Fruit fly (Drosophila melanogaster) whole organism, embryonic: ENCODE measurements around the gene CG17359.

ENCODE experiments used
- ATbp ChIP-seq: fragments of 200-800 bp; sonication (Bioruptor generic); optimal IDR thresholded peaks from 2 replicates; lab custom pipeline; 2017; ENCODE audit warnings: missing biosample characterization, mild to moderate bottlenecking, missing genetic modification characterization, missing genetic modification reagents
- BEAF-32 ChIP-seq: fragments of 200-800 bp; sonication (Bioruptor generic); optimal IDR thresholded peaks from 3 replicates; lab custom pipeline; 2017; ENCODE audit warnings: missing biosample characterization, missing genetic modification characterization, mild to moderate bottlenecking, moderate library complexity, missing genetic modification reagents
- C15 ChIP-seq: fragments of 200-800 bp; sonication (Bioruptor generic); IDR thresholded peaks from 3 replicates; pipeline ENCODE4 v1.3.6; 2022; ENCODE audit warnings: missing biosample characterization, missing genetic modification characterization
- CG11696 ChIP-seq: fragments of 200-800 bp; sonication (Bioruptor generic); IDR thresholded peaks from 2 replicates; pipeline ENCODE4 v1.3.6; 2022; ENCODE audit warnings: missing biosample characterization, missing genetic modification characterization
- CG12299 ChIP-seq: fragments of 200-800 bp; sonication (Bioruptor generic); optimal IDR thresholded peaks from 2 replicates; lab custom pipeline; 2018; ENCODE audit warnings: missing biosample characterization, mild to moderate bottlenecking, missing genetic modification characterization
- CG12659 ChIP-seq: fragments of 200-800 bp; sonication (Bioruptor generic); optimal IDR thresholded peaks from 3 replicates; lab custom pipeline; 2017; ENCODE audit warnings: mild to moderate bottlenecking, missing biosample characterization, missing genetic modification reagents, missing genetic modification characterization
- CG13296 ChIP-seq: fragments of 200-800 bp; sonication (Bioruptor generic); optimal IDR thresholded peaks from 3 replicates; lab custom pipeline; 2018; ENCODE audit warnings: missing biosample characterization, mild to moderate bottlenecking, missing genetic modification characterization
- CG13424 ChIP-seq: fragments of 200-800 bp; sonication (Bioruptor generic); optimal IDR thresholded peaks from 2 replicates; lab custom pipeline; 2019; ENCODE audit warnings: missing biosample characterization, mild to moderate bottlenecking, missing genetic modification characterization, moderate library complexity
- CG13775 ChIP-seq: fragments of 200-800 bp; sonication (Bioruptor generic); optimal IDR thresholded peaks from 3 replicates; lab custom pipeline; 2017; ENCODE audit warnings: missing biosample characterization, mild to moderate bottlenecking, missing genetic modification characterization
- CG13894 ChIP-seq: fragments of 200-800 bp; sonication (Bioruptor generic); optimal IDR thresholded peaks from 3 replicates; lab custom pipeline; 2018; ENCODE audit warnings: missing biosample characterization, mild to moderate bottlenecking, missing genetic modification characterization, moderate library complexity
- CG14050 ChIP-seq: fragments of 200-800 bp; sonication (Bioruptor generic); IDR thresholded peaks from 3 replicates; pipeline ENCODE4 v1.3.6; 2022; ENCODE audit warnings: missing biosample characterization, missing genetic modification characterization
- CG1529 ChIP-seq: fragments of 200-800 bp; sonication (Bioruptor generic); optimal IDR thresholded peaks from 3 replicates; lab custom pipeline; 2018; ENCODE audit warnings: missing biosample characterization, missing genetic modification characterization
- CG16863 ChIP-seq: fragments of 200-800 bp; sonication (Bioruptor generic); optimal IDR thresholded peaks from 3 replicates; lab custom pipeline; 2016; ENCODE audit warnings: missing biosample characterization, missing genetic modification characterization
- CG18619 ChIP-seq: fragments of 200-800 bp; sonication (Bioruptor generic); optimal IDR thresholded peaks from 3 replicates; lab custom pipeline; 2017; ENCODE audit warnings: missing biosample characterization, mild to moderate bottlenecking, missing genetic modification characterization
- CG18764 ChIP-seq: fragments of 200-800 bp; sonication (Bioruptor generic); optimal IDR thresholded peaks from 3 replicates; lab custom pipeline; 2016; ENCODE audit warnings: missing biosample characterization, missing genetic modification characterization
- CG2116 ChIP-seq: fragments of 200-800 bp; sonication (Bioruptor generic); optimal IDR thresholded peaks from 3 replicates; lab custom pipeline; 2018; ENCODE audit warnings: missing biosample characterization, mild to moderate bottlenecking, missing genetic modification characterization
- CG2120 ChIP-seq: fragments of 200-800 bp; sonication (Bioruptor generic); optimal IDR thresholded peaks from 3 replicates; lab custom pipeline; 2016; ENCODE audit warnings: missing biosample characterization, missing genetic modification characterization
- CG2129 ChIP-seq: fragments of 200-800 bp; sonication (Bioruptor generic); IDR thresholded peaks from 2 replicates; pipeline ENCODE4 v1.3.6; 2022; ENCODE audit warnings: missing biosample characterization, missing genetic modification characterization; ENCODE audit not compliant: partially characterized antibody
- CG3163 ChIP-seq: fragments of 200-800 bp; sonication (Bioruptor generic); optimal IDR thresholded peaks from 3 replicates; lab custom pipeline; 2016; ENCODE audit warnings: missing biosample characterization, missing genetic modification characterization
- CG33213 ChIP-seq: fragments of 200-800 bp; sonication (Bioruptor generic); optimal IDR thresholded peaks from 3 replicates; lab custom pipeline; 2016; ENCODE audit warnings: missing biosample characterization, missing genetic modification characterization
- CG34224 ChIP-seq: fragments of 200-800 bp; sonication (Bioruptor generic); IDR thresholded peaks from 3 replicates; pipeline ENCODE4 v1.3.6; 2022; ENCODE audit warnings: missing biosample characterization, missing genetic modification characterization; ENCODE audit not compliant: partially characterized antibody
- CG3847 ChIP-seq: fragments of 200-800 bp; sonication (Bioruptor generic); IDR thresholded peaks from 2 replicates; pipeline ENCODE4 v1.3.6; 2022; ENCODE audit warnings: missing biosample characterization, missing genetic modification characterization
- CG3995 ChIP-seq: fragments of 200-800 bp; sonication (Bioruptor generic); optimal IDR thresholded peaks from 3 replicates; lab custom pipeline; 2016; ENCODE audit warnings: missing biosample characterization, missing genetic modification characterization
- CG42726 ChIP-seq: fragments of 200-800 bp; sonication (Bioruptor generic); IDR thresholded peaks from 2 replicates; pipeline ENCODE4 v1.3.6; 2022; ENCODE audit warnings: missing biosample characterization, missing genetic modification characterization; ENCODE audit not compliant: partially characterized antibody
- CG7271 ChIP-seq: fragments of 200-800 bp; sonication (Bioruptor generic); optimal IDR thresholded peaks from 2 replicates; lab custom pipeline; 2018; ENCODE audit warnings: missing biosample characterization, mild to moderate bottlenecking, missing genetic modification characterization, moderate library complexity
- CG7963 ChIP-seq: fragments of 200-800 bp; sonication (Bioruptor generic); IDR thresholded peaks from 3 replicates; pipeline ENCODE4 v1.3.6; 2022; ENCODE audit warnings: missing biosample characterization, missing genetic modification characterization; ENCODE audit not compliant: partially characterized antibody
- CG7987 ChIP-seq: fragments of 200-800 bp; sonication (Bioruptor generic); optimal IDR thresholded peaks from 2 replicates; lab custom pipeline; 2018; ENCODE audit warnings: missing biosample characterization, mild to moderate bottlenecking, missing genetic modification characterization, moderate library complexity
- CG8765 ChIP-seq: fragments of 200-800 bp; sonication (Bioruptor generic); IDR thresholded peaks from 2 replicates; pipeline ENCODE4 v1.3.6; 2022; ENCODE audit warnings: missing biosample characterization, missing genetic modification characterization
- Dbx ChIP-seq: fragments of 200-800 bp; sonication (Bioruptor generic); IDR thresholded peaks from 3 replicates; pipeline ENCODE4 v1.3.6; 2022; ENCODE audit warnings: missing biosample characterization, missing genetic modification characterization
- Doc2 ChIP-seq: fragments of 200-800 bp; sonication (Bioruptor generic); IDR thresholded peaks from 2 replicates; pipeline ENCODE4 v1.3.6; 2022; ENCODE audit warnings: missing biosample characterization, missing genetic modification characterization
- HLHmδ ChIP-seq: fragments of 200-800 bp; sonication (Bioruptor generic); optimal IDR thresholded peaks from 2 replicates; lab custom pipeline; 2018; ENCODE audit warnings: missing biosample characterization, mild to moderate bottlenecking, missing genetic modification characterization, moderate library complexity
- Meics ChIP-seq: fragments of 200-800 bp; sonication (Bioruptor generic); optimal IDR thresholded peaks from 2 replicates; lab custom pipeline; 2017; ENCODE audit warnings: missing biosample characterization, mild to moderate bottlenecking, missing genetic modification characterization
- Mes4 ChIP-seq: fragments of 200-800 bp; sonication (Bioruptor generic); optimal IDR thresholded peaks from 2 replicates; lab custom pipeline; 2016; ENCODE audit warnings: missing biosample characterization, missing genetic modification characterization
- NFAT ChIP-seq: fragments of 200-800 bp; sonication (Bioruptor generic); IDR thresholded peaks from 2 replicates; pipeline ENCODE4 v1.3.6; 2022; ENCODE audit warnings: missing biosample characterization, missing genetic modification characterization
- PHDP ChIP-seq: fragments of 200-800 bp; sonication (Bioruptor generic); optimal IDR thresholded peaks from 3 replicates; lab custom pipeline; 2018; ENCODE audit warnings: missing biosample characterization, mild to moderate bottlenecking, missing genetic modification characterization, moderate library complexity
- Tbp ChIP-seq: fragments of >200 bp; optimal IDR thresholded peaks from 2 replicates; lab custom pipeline; 2018; ENCODE audit warnings: missing biosample characterization, missing genetic modification characterization
- corto ChIP-seq: fragments of 200-800 bp; sonication (Bioruptor generic); optimal IDR thresholded peaks from 2 replicates; lab custom pipeline; 2016; ENCODE audit warnings: missing biosample characterization, mild to moderate bottlenecking, missing genetic modification characterization, moderate library complexity
- fd96Cb ChIP-seq: fragments of 200-800 bp; sonication (Bioruptor generic); optimal IDR thresholded peaks from 2 replicates; lab custom pipeline; 2018; ENCODE audit warnings: missing biosample characterization, mild to moderate bottlenecking, missing genetic modification characterization, moderate library complexity
- her ChIP-seq: fragments of 200-800 bp; sonication (Bioruptor generic); optimal IDR thresholded peaks from 2 replicates; lab custom pipeline; 2016; ENCODE audit warnings: missing biosample characterization, missing genetic modification characterization
- hkb ChIP-seq, 2 experiments: fragments of 200-800 bp in 1 of 2; fragments of >200 bp in 1 of 2; sonication (Bioruptor generic) in 1 of 2; IDR thresholded peaks in 1 of 2; optimal IDR thresholded peaks in 1 of 2; 2 replicates each; pipeline versions ENCODE4 v1.3.6 to Lab custom; 2017 to 2022; ENCODE audit warnings: missing biosample characterization in 1 of 2, missing genetic modification characterization in 1 of 2
- klu ChIP-seq: fragments of 200-800 bp; sonication (Bioruptor generic); IDR thresholded peaks from 2 replicates; pipeline ENCODE4 v1.3.6; 2022; ENCODE audit warnings: missing biosample characterization, missing genetic modification characterization
- kni ChIP-seq: fragments of 200-800 bp; sonication (Bioruptor generic); optimal IDR thresholded peaks from 3 replicates; lab custom pipeline; 2017; ENCODE audit warnings: mild to moderate bottlenecking, missing biosample characterization, missing genetic modification reagents, missing genetic modification characterization
- lab ChIP-seq: fragments of 200-800 bp; sonication (Bioruptor generic); optimal IDR thresholded peaks from 3 replicates; lab custom pipeline; 2017; ENCODE audit warnings: missing biosample characterization, missing genetic modification characterization, mild to moderate bottlenecking, moderate library complexity, missing genetic modification reagents
- rib ChIP-seq: fragments of 200-800 bp; sonication (Bioruptor generic); IDR thresholded peaks from 2 replicates; pipeline ENCODE4 v1.3.6; 2022; ENCODE audit warnings: missing biosample characterization, missing genetic modification characterization
- sob ChIP-seq: fragments of 200-800 bp; sonication (Bioruptor generic); IDR thresholded peaks from 2 replicates; pipeline ENCODE4 v1.3.6; 2022; ENCODE audit warnings: missing biosample characterization, missing genetic modification characterization
- sqz ChIP-seq: fragments of 200-800 bp; sonication (Bioruptor generic); optimal IDR thresholded peaks from 3 replicates; lab custom pipeline; 2018; ENCODE audit warnings: missing biosample characterization, mild to moderate bottlenecking, missing genetic modification characterization
- stwl ChIP-seq: fragments of 200-800 bp; sonication (Bioruptor generic); optimal IDR thresholded peaks from 3 replicates; lab custom pipeline; 2018; ENCODE audit warnings: missing biosample characterization, mild to moderate bottlenecking, missing genetic modification characterization, moderate library complexity
- tin ChIP-seq: fragments of 200-800 bp; sonication (Bioruptor generic); optimal IDR thresholded peaks from 3 replicates; lab custom pipeline; 2016; ENCODE audit warnings: missing biosample characterization, missing genetic modification characterization
- unpg ChIP-seq: fragments of 200-800 bp; sonication (Bioruptor generic); optimal IDR thresholded peaks from 3 replicates; lab custom pipeline; 2018; ENCODE audit warnings: missing biosample characterization, mild to moderate bottlenecking, missing genetic modification characterization, moderate library complexity
- vvl ChIP-seq: fragments of 200-800 bp; sonication (Bioruptor generic); IDR thresholded peaks from 2 replicates; pipeline ENCODE4 v1.3.6; 2022; ENCODE audit warnings: missing biosample characterization, missing genetic modification characterization

Gene CG17359

DNA sequence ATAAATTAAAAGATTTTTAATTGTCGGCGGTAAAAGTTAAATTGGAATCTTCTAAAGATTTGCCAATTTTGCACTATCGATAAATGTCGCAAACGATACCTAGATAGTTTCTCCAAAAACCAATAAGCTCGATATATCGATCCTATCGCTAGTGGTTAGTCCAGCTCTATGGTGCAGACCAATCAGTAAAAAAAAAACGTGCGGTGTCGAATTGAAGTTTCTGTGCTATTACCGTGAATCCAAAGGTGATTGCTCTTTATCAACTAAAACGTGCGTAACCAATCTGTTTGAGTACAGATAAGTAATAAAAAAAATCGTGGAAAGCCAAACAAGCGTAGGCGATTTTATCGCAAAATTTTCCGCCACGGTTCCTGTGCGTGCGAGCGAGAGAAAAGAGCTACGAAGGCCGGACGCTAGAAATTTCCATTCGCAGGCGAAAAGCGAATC lies 37.8 kb upstream of the CG17359 start, which contains the start of gene Hsp110 (continued):
- TF ChIP-seq CG12659 (GFP tag; lab: Kevin White, UChicago) (peak; percentile 54), CG16863 (no peak), CG33213 (GFP tag; lab: Kevin White, UChicago) (peak; percentile 56), ATbp (GFP tag; lab: Kevin White, UChicago) (no peak), CG2120 (GFP tag; lab: Kevin White, UChicago) (peak; percentile 51), CG18764 (GFP tag; lab: Kevin White, UChicago) (no peak), CG1529 (no peak), Mes4 (no peak), CG13775 (no peak), CG2129 (GFP tag; lab: Robert Waterston, UW) (peak; percentile 96), CG3995 (GFP tag; lab: Kevin White, UChicago) (peak; percentile 3), CG34224 (GFP tag; lab: Robert Waterston, UW) (peak; percentile 100), sob (GFP tag; lab: Robert Waterston, UW) (peak; percentile 37; the same call in 1 of the 2 replicates), CG13424 (peak; percentile 3), CG7963 (peak; percentile 98), CG7987 (GFP tag; lab: Kevin White, UChicago) (peak; percentile 47), BEAF-32 (GFP tag; lab: Kevin White, UChicago) (peak; percentile 98), CG3163 (GFP tag; lab: Kevin White, UChicago) (no peak), CG13296 (GFP tag; lab: Kevin White, UChicago) (peak; percentile 54), her (GFP tag; lab: Kevin White, UChicago) (peak; percentile 49), CG8765 (GFP tag; lab: Robert Waterston, UW) (no peak), stwl (tag; lab: Kevin White, UChicago) (peak; percentile 46), kni (GFP tag; lab: Kevin White, UChicago) (no peak), CG42726 (GFP tag; lab: Robert Waterston, UW) (peak; percentile 99), vvl (GFP tag; lab: Robert Waterston, UW) (peak; percentile 24; the same call in 1 of the 2 replicates), CG14050 (GFP tag; lab: Robert Waterston, UW) (no peak), klu (no peak), unpg (GFP tag; lab: Kevin White, UChicago) (peak; percentile 7), CG18619 (GFP tag; lab: Kevin White, UChicago) (no peak), CG3847 (no peak), Dbx (GFP tag; lab: Robert Waterston, UW) (peak; percentile 72; the same call in 2 of the 3 replicates), corto (GFP tag; lab: Kevin White, UChicago) (peak; percentile 23), CG7271 (no peak), CG12299 (tag; lab: Kevin White, UChicago) (peak; percentile 37), CG13894 (tag; lab: Kevin White, UChicago) (peak; percentile 42), hkb (optimal IDR thresholded peaks at IDR 0.05; lab: Kevin White, UChicago) (no peak), hkb (GFP tag; IDR thresholded peaks at IDR 0.05; lab: Robert Waterston, UW) (peak; percentile 19; the same call in 1 of the 2 replicates), HLHmδ (GFP tag; lab: Kevin White, UChicago) (no peak), CG2116 (GFP tag; lab: Kevin White, UChicago) (peak; percentile 90), Meics (GFP tag; lab: Kevin White, UChicago) (peak; percentile 20), Tbp (GFP tag; lab: Kevin White, UChicago) (no peak), Doc2 (GFP tag; lab: Robert Waterston, UW) (no peak), PHDP (tag; lab: Kevin White, UChicago) (peak; percentile 10), rib (peak; percentile 81), tin (GFP tag; lab: Kevin White, UChicago) (peak; percentile 21), fd96Cb (tag; lab: Kevin White, UChicago) (no peak), CG11696 (GFP tag; lab: Robert Waterston, UW) (no peak), NFAT (peak; percentile 81), C15 (GFP tag; lab: Robert Waterston, UW) (no peak), sqz (GFP tag; lab: Kevin White, UChicago) (peak; percentile 98), lab (peak; percentile 52)
